Worm (Caenorhabditis elegans): ENCODE measurements around the gene F44E2.8.
"Not testable (repeated sequence)": the region's sequence is repeated elsewhere in the genome, so short reads cannot be mapped to it uniquely, and the experiment has no call there.

DNA sequence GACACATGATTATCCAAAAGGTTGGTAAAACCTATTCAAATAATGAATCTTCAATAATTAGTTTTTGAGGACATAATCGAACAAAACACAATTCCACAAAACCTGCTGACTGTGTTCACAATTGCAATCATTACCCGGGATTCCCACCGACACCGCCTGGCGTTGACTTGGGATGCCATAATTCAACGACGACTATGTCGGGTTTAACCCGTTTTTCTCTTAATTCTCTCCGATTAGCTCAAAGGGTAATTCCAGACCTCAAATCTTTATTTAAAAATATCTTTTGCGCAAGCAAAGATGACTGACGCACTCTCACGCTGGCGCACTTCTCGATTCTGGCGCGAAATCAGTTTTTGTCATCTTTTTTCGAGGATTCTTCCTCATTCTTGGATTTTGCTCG is 2.7 kb upstream of the F44E2.8 start:
- not testable (repeated sequence) for TF ChIP-seq duxl-1 (tag; optimal IDR thresholded peaks at IDR 0.05; ENCODE audit: poor library complexity); pha-4 (GFP tag; IDR thresholded peaks at IDR 0.05); pha-4 (tag; optimal IDR thresholded peaks at IDR 0.05); hlh-30 (tag; optimal IDR thresholded peaks at IDR 0.05; ENCODE audit: insufficient read depth); ceh-44 (GFP tag; IDR thresholded peaks at IDR 0.05); zag-1 (tag; optimal IDR thresholded peaks at IDR 0.05); lin-13 (GFP tag; optimal IDR thresholded peaks at IDR 0.05); lir-3 (tag; optimal IDR thresholded peaks at IDR 0.05); ama-1 (optimal IDR thresholded peaks at IDR 0.05); lsy-2 (tag; optimal IDR thresholded peaks at IDR 0.05); fos-1 (tag; optimal IDR thresholded peaks at IDR 0.05); lin-15B (tag; optimal IDR thresholded peaks at IDR 0.05)
